Fruit fly (Drosophila melanogaster) whole organism, prepupa: ENCODE measurements around the gene CG14655.

Experiments used
- Blimp-1 ChIP-seq: fragments of 200-800 bp; sonication (Bioruptor generic); optimal IDR thresholded peaks from 3 replicates; lab custom pipeline; 2017; ENCODE audit warnings: missing biosample characterization, missing genetic modification characterization, mild to moderate bottlenecking, moderate library complexity, missing genetic modification reagents
- CG10631 ChIP-seq: fragments of 200-800 bp; sonication (Bioruptor generic); optimal IDR thresholded peaks from 2 replicates; lab custom pipeline; 2016; ENCODE audit warnings: missing biosample characterization, missing genetic modification characterization
- CG10669 ChIP-seq: fragments of 200-800 bp; sonication (Bioruptor generic); optimal IDR thresholded peaks from 3 replicates; lab custom pipeline; 2018; ENCODE audit warnings: missing biosample characterization, mild to moderate bottlenecking, missing genetic modification characterization, moderate library complexity
- CG11762 ChIP-seq: fragments of 200-800 bp; sonication (Bioruptor generic); optimal IDR thresholded peaks from 3 replicates; lab custom pipeline; 2016; ENCODE audit warnings: missing biosample characterization, missing genetic modification characterization; ENCODE audit not compliant: insufficient read depth
- CG15336 ChIP-seq: fragments of 200-800 bp; sonication (Bioruptor generic); IDR thresholded peaks from 2 replicates; pipeline ENCODE4 v1.3.6; 2022; ENCODE audit warnings: missing biosample characterization, missing genetic modification characterization
- CG1621 ChIP-seq: fragments of 200-800 bp; sonication (Bioruptor generic); optimal IDR thresholded peaks from 3 replicates; lab custom pipeline; 2018; ENCODE audit warnings: missing biosample characterization, mild to moderate bottlenecking, missing genetic modification characterization
- CG16779 ChIP-seq: fragments of 200-800 bp; sonication (Bioruptor generic); optimal IDR thresholded peaks from 3 replicates; lab custom pipeline; 2017; ENCODE audit warnings: missing biosample characterization, mild to moderate bottlenecking, missing genetic modification characterization
- CG3032 ChIP-seq: fragments of 200-800 bp; optimal IDR thresholded peaks from 2 replicates; lab custom pipeline; 2019; ENCODE audit warnings: missing biosample characterization, mild to moderate bottlenecking, missing genetic modification characterization, moderate library complexity
- CG31627 ChIP-seq: fragments of 200-800 bp; sonication (Bioruptor generic); optimal IDR thresholded peaks from 3 replicates; lab custom pipeline; 2016; ENCODE audit warnings: missing biosample characterization, missing genetic modification characterization
- CG32006 ChIP-seq: fragments of 200-800 bp; sonication (Bioruptor generic); optimal IDR thresholded peaks from 3 replicates; lab custom pipeline; 2017; ENCODE audit warnings: missing biosample characterization, mild to moderate bottlenecking, missing genetic modification characterization
- CG34406 ChIP-seq: fragments of 200-800 bp; sonication (Bioruptor generic); optimal IDR thresholded peaks from 3 replicates; lab custom pipeline; 2016; ENCODE audit warnings: missing biosample characterization, missing genetic modification characterization
- CG3919 ChIP-seq: fragments of 200-800 bp; sonication (Bioruptor generic); optimal IDR thresholded peaks from 3 replicates; lab custom pipeline; 2016; ENCODE audit warnings: missing biosample characterization, missing genetic modification characterization
- CG6276 ChIP-seq: fragments of 200-800 bp; sonication (Bioruptor generic); optimal IDR thresholded peaks from 2 replicates; lab custom pipeline; 2017; ENCODE audit warnings: missing biosample characterization, mild to moderate bottlenecking, missing genetic modification characterization
- CG6792 ChIP-seq: fragments of 200-800 bp; sonication (Bioruptor generic); optimal IDR thresholded peaks from 3 replicates; lab custom pipeline; 2016; ENCODE audit warnings: missing biosample characterization, missing genetic modification characterization
- CG6808 ChIP-seq: fragments of 200-800 bp; sonication (Bioruptor generic); optimal IDR thresholded peaks from 3 replicates; lab custom pipeline; 2017; ENCODE audit warnings: missing biosample characterization, missing genetic modification characterization, mild to moderate bottlenecking, moderate library complexity, missing genetic modification reagents
- CG6854 ChIP-seq: fragments of 200-800 bp; sonication (Bioruptor generic); optimal IDR thresholded peaks from 2 replicates; lab custom pipeline; 2017; ENCODE audit warnings: missing biosample characterization, mild to moderate bottlenecking, missing genetic modification characterization
- CG7368 ChIP-seq: fragments of 200-800 bp; sonication (Bioruptor generic); optimal IDR thresholded peaks from 3 replicates; lab custom pipeline; 2016; ENCODE audit warnings: missing biosample characterization, missing genetic modification characterization
- CG8119 ChIP-seq: fragments of 200-800 bp; sonication (Bioruptor generic); IDR thresholded peaks from 3 replicates; pipeline ENCODE4 v1.3.6; 2022; ENCODE audit warnings: missing biosample characterization, missing genetic modification characterization
- CG8319 ChIP-seq: fragments of 200-800 bp; sonication (Bioruptor generic); optimal IDR thresholded peaks from 3 replicates; lab custom pipeline; 2016; ENCODE audit warnings: missing biosample characterization, missing genetic modification characterization
- CG8632 ChIP-seq: fragments of 200-800 bp; sonication (Bioruptor generic); optimal IDR thresholded peaks from 3 replicates; lab custom pipeline; 2016; ENCODE audit warnings: missing biosample characterization, missing genetic modification characterization
- Eip75B ChIP-seq: fragments of 200-800 bp; sonication (Bioruptor generic); optimal IDR thresholded peaks from 3 replicates; lab custom pipeline; 2016; ENCODE audit warnings: missing biosample characterization, missing genetic modification characterization
- Eip78C ChIP-seq: fragments of 200-800 bp; sonication (Bioruptor generic); peaks from one replicate; lab custom pipeline; 2016; ENCODE audit warnings: missing biosample characterization, missing genetic modification characterization
- Eip93F ChIP-seq: fragments of 200-800 bp; sonication (Bioruptor generic); optimal IDR thresholded peaks from 2 replicates; lab custom pipeline; 2016; ENCODE audit warnings: missing biosample characterization, mild to moderate bottlenecking, missing genetic modification characterization
- Ets21C ChIP-seq: fragments of 200-800 bp; sonication (Bioruptor generic); optimal IDR thresholded peaks from 3 replicates; lab custom pipeline; 2016; ENCODE audit warnings: missing biosample characterization, missing genetic modification characterization
- Ets96B ChIP-seq: fragments of 200-800 bp; optimal IDR thresholded peaks from 2 replicates; lab custom pipeline; 2019; ENCODE audit warnings: missing biosample characterization, mild to moderate bottlenecking, missing genetic modification characterization, moderate library complexity
- Hr39 ChIP-seq: fragments of 200-800 bp; sonication (Bioruptor generic); optimal IDR thresholded peaks from 2 replicates; lab custom pipeline; 2016; ENCODE audit warnings: missing biosample characterization, missing genetic modification characterization
- Met ChIP-seq: fragments of 200-800 bp; sonication (Bioruptor generic); optimal IDR thresholded peaks from 3 replicates; lab custom pipeline; 2016; ENCODE audit warnings: missing biosample characterization, missing genetic modification characterization
- OdsH ChIP-seq: fragments of 200-800 bp; sonication (Bioruptor generic); optimal IDR thresholded peaks from 3 replicates; lab custom pipeline; 2016; ENCODE audit warnings: missing biosample characterization, missing genetic modification characterization
- Smox ChIP-seq: fragments of 200-800 bp; sonication (Bioruptor generic); optimal IDR thresholded peaks from 3 replicates; lab custom pipeline; 2016; ENCODE audit warnings: missing biosample characterization, missing genetic modification characterization
- Sox102F ChIP-seq: fragments of 200-800 bp; sonication (Bioruptor generic); optimal IDR thresholded peaks from 2 replicates; lab custom pipeline; 2016; ENCODE audit warnings: missing biosample characterization, mild to moderate bottlenecking, missing genetic modification characterization
- achi ChIP-seq: fragments of 200-800 bp; sonication (Bioruptor generic); optimal IDR thresholded peaks from 3 replicates; lab custom pipeline; 2016; ENCODE audit warnings: missing biosample characterization, missing genetic modification characterization
- acj6 ChIP-seq: fragments of 200-800 bp; sonication (Bioruptor generic); optimal IDR thresholded peaks from 3 replicates; lab custom pipeline; 2016; ENCODE audit warnings: missing biosample characterization, missing genetic modification characterization
- cyc ChIP-seq: fragments of 200-800 bp; sonication (Bioruptor generic); optimal IDR thresholded peaks from 3 replicates; lab custom pipeline; 2016; ENCODE audit warnings: missing biosample characterization, missing genetic modification characterization
- eg ChIP-seq: fragments of 200-800 bp; sonication (Bioruptor generic); IDR thresholded peaks from 3 replicates; pipeline ENCODE4 v1.3.6; 2022; ENCODE audit warnings: missing biosample characterization, missing genetic modification characterization
- esn ChIP-seq: fragments of 200-800 bp; sonication (Bioruptor generic); optimal IDR thresholded peaks from 2 replicates; lab custom pipeline; 2016; ENCODE audit warnings: missing biosample characterization, mild to moderate bottlenecking, missing genetic modification characterization, moderate library complexity
- fkh ChIP-seq: fragments of 200-800 bp; sonication (Bioruptor generic); optimal IDR thresholded peaks from 3 replicates; lab custom pipeline; 2017; ENCODE audit warnings: missing biosample characterization, mild to moderate bottlenecking, missing genetic modification characterization, moderate library complexity
- lz ChIP-seq: fragments of 200-800 bp; sonication (Bioruptor generic); optimal IDR thresholded peaks from 3 replicates; lab custom pipeline; 2016; ENCODE audit warnings: missing biosample characterization, missing genetic modification characterization
- net ChIP-seq: fragments of 200-800 bp; sonication (Bioruptor generic); optimal IDR thresholded peaks from 3 replicates; lab custom pipeline; 2016; ENCODE audit warnings: missing biosample characterization, missing genetic modification characterization
- salr ChIP-seq, 2 experiments: fragments of 200-800 bp; sonication (Bioruptor generic); optimal IDR thresholded peaks; 3 replicates each; lab custom pipeline; 2016 to 2018; ENCODE audit warnings: missing biosample characterization in 2 of 2, missing genetic modification characterization in 2 of 2, mild to moderate bottlenecking in 1 of 2
- ss ChIP-seq, 2 experiments: fragments of 200-800 bp; sonication (Bioruptor generic); optimal IDR thresholded peaks; 2 replicates in 1 of 2; 3 replicates in 1 of 2; lab custom pipeline; 2017 to 2018; ENCODE audit warnings: mild to moderate bottlenecking in 2 of 2, missing biosample characterization in 2 of 2, missing genetic modification characterization in 2 of 2, moderate library complexity in 1 of 2
- svp ChIP-seq: fragments of 200-800 bp; sonication (Bioruptor generic); peaks from one replicate; lab custom pipeline; 2016; ENCODE audit warnings: missing biosample characterization, missing genetic modification characterization
- topi ChIP-seq: fragments of 200-800 bp; sonication (Bioruptor generic); optimal IDR thresholded peaks from 3 replicates; lab custom pipeline; 2016; ENCODE audit warnings: missing biosample characterization, missing genetic modification characterization

CG14655 gene

DNA sequence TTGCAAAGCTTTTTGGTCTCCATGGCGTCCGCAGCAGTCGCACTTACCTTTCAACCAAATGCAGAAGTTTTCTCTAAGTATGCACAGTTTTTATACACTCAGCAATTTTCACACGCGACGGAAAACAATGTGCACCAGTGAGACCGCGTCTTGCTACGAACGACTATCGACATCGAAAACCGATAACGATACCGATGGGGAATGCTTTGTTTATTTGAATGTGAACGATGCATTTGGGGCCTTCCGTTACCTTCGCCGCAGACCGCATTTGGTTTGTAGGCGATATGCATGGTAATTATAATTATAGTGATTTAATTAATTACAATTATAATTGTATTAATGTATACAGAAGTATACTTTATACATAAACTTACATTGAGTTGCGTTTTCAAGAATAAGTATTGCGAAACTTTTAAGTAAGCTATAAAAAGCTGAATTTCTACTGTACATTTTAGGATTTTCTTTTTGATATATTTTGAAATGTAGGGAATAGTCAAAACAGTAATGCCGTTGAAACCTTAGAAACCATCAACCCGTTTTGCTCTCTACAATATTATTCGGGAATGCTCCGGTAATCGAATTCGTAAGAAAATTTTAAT, 31.9 kb upstream of the CG14655 start, which contains the start of the genes Hus1-like and ctrip (continued):
- TF ChIP-seq CG16779 (tag; lab: Kevin White, UChicago) (no peak), fkh (GFP tag; lab: Kevin White, UChicago) (peak; percentile 39), net (GFP tag; lab: Kevin White, UChicago) (no peak), ss (GFP tag; optimal IDR thresholded peaks at IDR 0.05; lab: Kevin White, UChicago) (peak; percentile 21 to 33)

dm6 chr3R:4811124-4811935, 31.2 kb upstream of the CG14655 start, which contains the start of gene Gmppb:
Gmppb (plus strand) TSS chr3R:4811444.
- TF ChIP-seq Blimp-1 (GFP tag; lab: Kevin White, UChicago) (peak; percentile 54), Smox (no peak), Eip78C (GFP tag; lab: Kevin White, UChicago) (peak; percentile 70), Sox102F (GFP tag; lab: Kevin White, UChicago) (no peak), Hr39 (GFP tag; lab: Kevin White, UChicago) (no peak), acj6 (GFP tag; lab: Kevin White, UChicago) (no peak), CG6854 (GFP tag; lab: Kevin White, UChicago) (peak; percentile 62), CG34406 (GFP tag; lab: Kevin White, UChicago) (no peak), CG7368 (GFP tag; lab: Kevin White, UChicago) (no peak), CG3032 (tag; lab: Kevin White, UChicago) (no peak), CG10669 (GFP tag; lab: Kevin White, UChicago) (no peak), cyc (no peak), fkh (GFP tag; lab: Kevin White, UChicago) (no peak), CG10631 (GFP tag; lab: Kevin White, UChicago) (no peak), CG6792 (GFP tag; lab: Kevin White, UChicago) (no peak), CG1621 (no peak), CG8119 (GFP tag; lab: Robert Waterston, UW) (0 out of 3 replicates have a peak, but pooled peaks have one; percentile 10), net (GFP tag; lab: Kevin White, UChicago) (no peak), CG31627 (no peak)
- TF ChIP-seq, all 60 proteins: peak for 4

DNA sequence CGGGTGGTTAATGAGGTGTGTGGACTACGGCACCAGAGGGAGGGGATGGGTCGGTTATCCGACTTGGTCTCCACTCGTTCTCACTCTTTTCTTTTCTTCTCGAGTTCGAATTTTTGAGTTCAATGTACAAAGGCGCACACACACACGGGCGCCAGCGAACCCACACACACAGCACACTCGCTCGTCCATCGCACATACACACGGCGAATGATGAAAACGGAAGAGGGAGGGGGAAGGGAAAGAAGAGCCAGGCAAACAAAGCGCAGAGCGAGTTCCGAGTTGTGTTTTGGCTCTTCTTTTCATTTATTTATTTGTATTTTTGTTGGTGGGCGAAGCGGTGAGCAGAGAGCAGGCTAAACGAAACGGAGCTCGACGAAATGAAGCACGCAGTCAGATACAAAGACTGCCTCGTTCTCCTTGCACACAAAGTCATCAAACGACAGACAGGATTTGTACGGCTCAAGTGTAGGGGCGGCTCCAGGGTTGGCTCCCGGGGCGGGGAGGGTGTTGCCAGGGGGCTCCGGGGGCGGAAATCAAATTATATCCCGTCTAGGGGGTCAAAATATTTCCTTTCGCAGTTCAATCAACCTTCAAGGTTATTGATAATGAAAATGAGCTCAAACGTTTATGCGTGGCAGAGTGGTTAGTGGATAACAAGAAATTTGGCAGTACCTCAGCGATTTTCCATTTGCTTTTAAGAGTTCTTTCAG, 30.0 kb upstream of the CG14655 start:
- TF ChIP-seq CG7368 (GFP tag; lab: Kevin White, UChicago) (peak; percentile 10), CG31627 (no peak), esn (GFP tag; lab: Kevin White, UChicago) (peak; percentile 22), CG3919 (GFP tag; lab: Kevin White, UChicago) (peak; percentile 30), Ets96B (tag; lab: Kevin White, UChicago) (peak; percentile 4), CG15336 (GFP tag; lab: Robert Waterston, UW) (peak; percentile 21; the same call in 1 of the 2 replicates), net (GFP tag; lab: Kevin White, UChicago) (peak; percentile 9), CG6276 (GFP tag; lab: Kevin White, UChicago) (no peak), CG6808 (GFP tag; lab: Kevin White, UChicago) (peak; percentile 56), Eip93F (GFP tag; lab: Kevin White, UChicago) (peak; percentile 84), CG10669 (GFP tag; lab: Kevin White, UChicago) (no peak), topi (GFP tag; lab: Kevin White, UChicago) (peak; percentile 49), Met (GFP tag; lab: Kevin White, UChicago) (peak; percentile 15), salr (GFP tag; optimal IDR thresholded peaks at IDR 0.05; lab: Kevin White, UChicago) (no peak), CG6854 (GFP tag; lab: Kevin White, UChicago) (peak; percentile 68), achi (GFP tag; lab: Kevin White, UChicago) (no peak), CG34406 (GFP tag; lab: Kevin White, UChicago) (no peak), CG8632 (GFP tag; lab: Kevin White, UChicago) (no peak), lz (GFP tag; lab: Kevin White, UChicago) (peak; percentile 12), Eip75B (GFP tag; lab: Kevin White, UChicago) (peak; percentile 64), Ets21C (GFP tag; lab: Kevin White, UChicago) (no peak), Eip78C (GFP tag; lab: Kevin White, UChicago) (peak; percentile 74), acj6 (GFP tag; lab: Kevin White, UChicago) (no peak), CG8319 (GFP tag; lab: Kevin White, UChicago) (no peak), svp (GFP tag; lab: Kevin White, UChicago) (peak; percentile 47), CG32006 (no peak), CG11762 (GFP tag; lab: Kevin White, UChicago) (no peak), CG1621 (peak; percentile 42), Smox (no peak), OdsH (GFP tag; lab: Kevin White, UChicago) (no peak), Hr39 (GFP tag; lab: Kevin White, UChicago) (no peak), eg (GFP tag; lab: Robert Waterston, UW) (no peak)
